Worm (Caenorhabditis elegans) whole organism, early embryonic: ENCODE measurements around the gene Y75D11A.6.
"Not testable (repeated sequence)": the region's sequence is repeated elsewhere in the genome, so short reads cannot be mapped to it uniquely, and the experiment has no call there.

Source experiments
- B0310.2 ChIP-seq: sonication (generic microtip); optimal IDR thresholded peaks from 2 replicates; lab custom pipeline; 2016; ENCODE audit warnings: mild to moderate bottlenecking, missing genetic modification characterization, missing compliant biosample characterization
- F13C5.2 ChIP-seq: sonication (generic microtip); optimal IDR thresholded peaks from 2 replicates; lab custom pipeline; 2017; ENCODE audit warnings: mild to moderate bottlenecking, missing genetic modification characterization, inconsistent platforms, missing compliant biosample characterization
- aly-1 ChIP-seq: sonication (generic microtip); optimal IDR thresholded peaks from 2 replicates; lab custom pipeline; 2016; ENCODE audit warnings: missing genetic modification characterization, missing compliant biosample characterization
- ama-1 ChIP-seq: fragments of 150-350 bp; optimal IDR thresholded peaks from 2 replicates; lab custom pipeline; 2014
- ceh-13 ChIP-seq: fragments of 200-800 bp; sonication (Bioruptor generic); optimal IDR thresholded peaks from 2 replicates; lab custom pipeline; 2018; ENCODE audit warnings: mild to moderate bottlenecking, missing genetic modification characterization, missing compliant biosample characterization
- ceh-36 ChIP-seq: sonication (generic microtip); optimal IDR thresholded peaks from 2 replicates; lab custom pipeline; 2016; ENCODE audit warnings: missing genetic modification characterization, inconsistent platforms, missing compliant biosample characterization
- ets-7 ChIP-seq: sonication (generic microtip); optimal IDR thresholded peaks from 2 replicates; lab custom pipeline; 2016; ENCODE audit warnings: missing genotype, missing genetic modification characterization, missing compliant biosample characterization
- flt-1 ChIP-seq: fragments of 200-800 bp; sonication (Bioruptor generic); IDR thresholded peaks from 2 replicates; pipeline ENCODE4 v1.3.6; 2022; ENCODE audit warnings: missing genetic modification characterization, missing compliant biosample characterization
- hmbx-1 ChIP-seq: sonication (generic microtip); optimal IDR thresholded peaks from 2 replicates; lab custom pipeline; 2016; ENCODE audit warnings: mild to moderate bottlenecking, missing genetic modification characterization, missing compliant biosample characterization
- hmg-4 ChIP-seq: fragments of 200-800 bp; sonication (Bioruptor generic); optimal IDR thresholded peaks from 2 replicates; lab custom pipeline; 2018; ENCODE audit warnings: mild to moderate bottlenecking, missing genetic modification characterization, missing compliant biosample characterization
- hnd-1 ChIP-seq: sonication (generic microtip); optimal IDR thresholded peaks from 2 replicates; lab custom pipeline; 2016; ENCODE audit warnings: missing genetic modification characterization, missing compliant biosample characterization
- pes-1 ChIP-seq: fragments of 200-800 bp; sonication (Bioruptor generic); IDR thresholded peaks from 2 replicates; pipeline ENCODE4 v1.3.6; 2022; ENCODE audit warnings: missing genetic modification reagents, missing genetic modification characterization, missing compliant biosample characterization
- scrt-1 ChIP-seq: fragments of 200-800 bp; sonication (Bioruptor generic); IDR thresholded peaks from 2 replicates; pipeline ENCODE4 v1.3.6; 2022; ENCODE audit warnings: missing genetic modification characterization, missing compliant biosample characterization
- sea-1 ChIP-seq: fragments of 200-800 bp; sonication (Bioruptor generic); conservative IDR thresholded peaks from 2 replicates; pipeline ENCODE4 v1.3.6; 2022; ENCODE audit warnings: missing genetic modification characterization, missing compliant biosample characterization
- tbx-11 ChIP-seq: fragments of 200-800 bp; sonication (Bioruptor generic); IDR thresholded peaks from 2 replicates; pipeline ENCODE4 v1.3.6; 2022; ENCODE audit warnings: missing genetic modification characterization, missing compliant biosample characterization
- tbx-37 ChIP-seq: fragments of 200-800 bp; sonication (Bioruptor generic); conservative IDR thresholded peaks from 2 replicates; pipeline ENCODE4 v1.3.6; 2022; ENCODE audit warnings: missing genetic modification reagents, missing genetic modification characterization, missing compliant biosample characterization
- tra-4 ChIP-seq: sonication (generic microtip); optimal IDR thresholded peaks from 2 replicates; lab custom pipeline; 2017; ENCODE audit warnings: missing genetic modification characterization, missing compliant biosample characterization

The Y75D11A.6 gene

ce11 chrX:1742530-1742929 is 5.8 kb downstream of the Y75D11A.6 start, which contains the start of gene Y75D11A.2:
Gene Y75D11A.2 (plus strand): TSS chrX:1742830.
- TF ChIP-seq tbx-11 (GFP tag; lab: Robert Waterston, UW); flt-1 (GFP tag; lab: Robert Waterston, UW); F13C5.2 (tag; lab: Kevin White, UChicago): not testable (repeated sequence)

- no peak for TF ChIP-seq tbx-37
- no peak for TF ChIP-seq ets-7 (tag; lab: Kevin White, UChicago)
- no peak for TF ChIP-seq B0310.2 (tag; lab: Kevin White, UChicago)
- no peak for TF ChIP-seq flt-1 (GFP tag; lab: Robert Waterston, UW)
- TF ChIP-seq pes-1 (GFP tag; lab: Robert Waterston, UW) = no peak
- no peak for TF ChIP-seq aly-1 (tag; lab: Kevin White, UChicago)
- no peak for TF ChIP-seq hmbx-1
- TF ChIP-seq sea-1 (GFP tag; lab: Robert Waterston, UW) = no peak
- no peak for TF ChIP-seq ceh-13 (GFP tag; lab: Kevin White, UChicago)
- TF ChIP-seq tbx-11 (GFP tag; lab: Robert Waterston, UW) = no peak
- TF ChIP-seq scrt-1 = no peak
- TF ChIP-seq F13C5.2 (tag; lab: Kevin White, UChicago) = no peak
- TF ChIP-seq tra-4 (tag; lab: Kevin White, UChicago) = no peak
- no peak for TF ChIP-seq hnd-1 (tag; lab: Kevin White, UChicago)
- TF ChIP-seq ama-1 (lab: Kevin White, UChicago) = no peak
- no peak for TF ChIP-seq hmg-4 (GFP tag; lab: Kevin White, UChicago)
Observed at ce11 chrX:1737606-1738005, 10.8 kb downstream of the Y75D11A.6 start, which contains the start of gene F07G6.10. Gene F07G6.10 (plus strand): TSS chrX:1737906.

DNA sequence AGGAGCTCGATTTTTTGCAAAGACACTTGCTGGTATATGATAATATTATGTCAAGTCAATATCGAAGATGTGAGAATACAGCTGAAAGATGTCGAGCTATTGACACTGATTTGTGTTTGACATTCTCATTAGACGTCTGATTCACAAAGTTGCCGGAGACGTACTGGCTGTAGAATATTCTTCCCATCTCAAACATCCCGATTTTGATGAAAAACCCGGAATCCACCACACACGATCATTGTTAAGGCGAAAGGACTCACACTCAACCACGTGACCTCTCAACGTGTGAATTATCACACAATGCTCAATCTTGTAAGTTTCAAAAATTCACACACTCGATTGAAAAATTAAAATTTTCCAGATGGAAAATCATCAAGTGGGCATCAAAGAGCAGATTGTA is 12.4 kb downstream of the Y75D11A.6 start, which contains the start of gene F07G6.12:
Gene F07G6.12 (plus strand): TSS at position 301 of the 400 bp plus-strand sequence.
- TF ChIP-seq scrt-1 = no peak
- TF ChIP-seq B0310.2 (tag; lab: Kevin White, UChicago) = no peak
- no peak for TF ChIP-seq ets-7 (tag; lab: Kevin White, UChicago)
- no peak for TF ChIP-seq flt-1 (GFP tag; lab: Robert Waterston, UW)

DNA sequence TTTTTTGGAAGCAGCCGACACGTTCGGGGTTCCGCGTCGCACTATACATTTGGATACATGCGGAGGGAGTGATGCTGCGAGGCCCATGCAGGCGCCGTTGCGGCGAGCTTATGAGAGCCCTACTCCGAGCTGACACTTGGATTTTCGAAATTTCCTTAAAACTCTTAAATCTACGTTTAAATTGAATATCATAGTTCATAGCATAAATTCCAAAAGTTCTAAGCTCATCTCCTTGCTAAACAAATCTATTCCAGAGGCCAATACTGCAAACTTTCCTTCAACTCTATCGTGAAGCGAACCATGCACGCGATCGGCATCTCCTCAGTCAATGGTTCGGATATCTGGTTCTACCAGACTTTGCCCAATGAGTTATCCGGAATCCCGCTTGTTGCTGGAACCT is 18.8 kb downstream of the Y75D11A.6 start, which contains the start of gene dgn-3:
Gene dgn-3 (plus strand): TSS at position 301 of the 400 bp plus-strand sequence.
- TF ChIP-seq tbx-11 (GFP tag; lab: Robert Waterston, UW) (no peak), flt-1 (GFP tag; lab: Robert Waterston, UW) (no peak), tbx-37 (no peak), aly-1 (tag; lab: Kevin White, UChicago) (no peak), sea-1 (GFP tag; lab: Robert Waterston, UW) (no peak), ceh-36 (tag; lab: Kevin White, UChicago) (no peak), B0310.2 (tag; lab: Kevin White, UChicago) (no peak), hmg-4 (GFP tag; lab: Kevin White, UChicago) (no peak), F13C5.2 (tag; lab: Kevin White, UChicago) (no peak), hmbx-1 (no peak), tra-4 (tag; lab: Kevin White, UChicago) (no peak), ceh-13 (GFP tag; lab: Kevin White, UChicago) (no peak), ets-7 (tag; lab: Kevin White, UChicago) (no peak), hnd-1 (tag; lab: Kevin White, UChicago) (no peak), ama-1 (lab: Kevin White, UChicago) (no peak), scrt-1 (no peak), pes-1 (GFP tag; lab: Robert Waterston, UW) (no peak)

DNA sequence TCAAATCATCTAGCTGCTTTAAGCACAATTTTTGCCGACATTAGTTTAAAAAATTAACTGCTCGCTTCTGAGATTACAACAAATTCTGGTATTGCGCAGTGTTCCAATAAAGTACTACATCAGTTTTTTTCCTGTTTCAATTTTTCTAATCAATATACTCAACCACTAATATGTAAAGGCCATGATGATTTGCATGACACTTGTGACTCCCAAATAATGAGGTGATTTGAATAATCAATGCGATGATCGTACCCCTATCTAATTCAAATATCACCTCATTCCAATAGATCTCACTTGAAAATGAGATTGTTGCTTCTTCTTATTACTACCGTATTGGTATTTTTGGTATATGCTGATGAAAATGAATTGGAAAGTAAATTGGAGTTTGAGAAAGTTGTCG is 21.3 kb downstream of the Y75D11A.6 start, which contains the start of gene F07G6.2:
Gene F07G6.2 (plus strand): TSS at position 301 of the 400 bp plus-strand sequence.
- TF ChIP-seq flt-1 (GFP tag; lab: Robert Waterston, UW) = no peak
- no peak for TF ChIP-seq hmg-4 (GFP tag; lab: Kevin White, UChicago)
- TF ChIP-seq tbx-37 = no peak
- TF ChIP-seq scrt-1 = no peak
- no peak for TF ChIP-seq ceh-13 (GFP tag; lab: Kevin White, UChicago)
- TF ChIP-seq ceh-36 (tag; lab: Kevin White, UChicago) = no peak
- TF ChIP-seq tbx-11 (GFP tag; lab: Robert Waterston, UW) = no peak
- no peak for TF ChIP-seq F13C5.2 (tag; lab: Kevin White, UChicago)
- no peak for TF ChIP-seq ama-1 (lab: Kevin White, UChicago)
- no peak for TF ChIP-seq hnd-1 (tag; lab: Kevin White, UChicago)
- no peak for TF ChIP-seq tra-4 (tag; lab: Kevin White, UChicago)
- no peak for TF ChIP-seq ets-7 (tag; lab: Kevin White, UChicago)
- TF ChIP-seq sea-1 (GFP tag; lab: Robert Waterston, UW) = no peak

DNA sequence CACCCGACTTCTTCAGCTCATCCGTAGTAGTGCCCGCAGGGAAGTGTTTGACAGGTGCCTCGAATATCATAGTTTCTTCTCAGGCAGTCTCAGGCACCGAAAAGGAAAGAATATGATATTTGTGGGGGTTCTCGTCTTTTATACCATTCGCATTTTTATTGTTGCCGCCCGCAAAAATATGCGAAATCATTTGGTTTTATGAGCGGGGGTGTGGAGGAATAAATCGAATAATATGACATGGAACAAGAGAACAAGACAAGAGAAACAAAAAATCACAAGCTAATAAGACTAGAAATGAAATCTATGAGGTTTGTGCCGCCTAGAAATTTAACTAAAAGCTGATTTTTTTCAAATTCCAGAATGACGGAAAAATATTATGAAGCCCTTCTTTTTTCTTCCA is 28.0 kb downstream of the Y75D11A.6 start, which contains the start of gene F07G6.8:
Gene F07G6.8 (minus strand): TSS at position 101 of the 400 bp plus-strand sequence.
- TF ChIP-seq hnd-1 (tag; lab: Kevin White, UChicago) (no peak), ama-1 (lab: Kevin White, UChicago) (no peak), ceh-36 (tag; lab: Kevin White, UChicago) (no peak), scrt-1 (no peak), ets-7 (tag; lab: Kevin White, UChicago) (no peak), tra-4 (tag; lab: Kevin White, UChicago) (no peak), hmbx-1 (no peak), flt-1 (GFP tag; lab: Robert Waterston, UW) (no peak), tbx-37 (no peak), ceh-13 (GFP tag; lab: Kevin White, UChicago) (no peak), aly-1 (tag; lab: Kevin White, UChicago) (no peak), pes-1 (GFP tag; lab: Robert Waterston, UW) (no peak), F13C5.2 (tag; lab: Kevin White, UChicago) (no peak)

ce11 chrX:1718479-1718878 is 29.9 kb downstream of the Y75D11A.6 start, which contains the start of gene fbxa-53:
Gene fbxa-53 (minus strand): TSS chrX:1718579.
- TF ChIP-seq hmbx-1 (no peak), ets-7 (tag; lab: Kevin White, UChicago) (no peak), ama-1 (lab: Kevin White, UChicago) (no peak), hnd-1 (tag; lab: Kevin White, UChicago) (no peak), F13C5.2 (tag; lab: Kevin White, UChicago) (no peak), tra-4 (tag; lab: Kevin White, UChicago) (no peak), sea-1 (GFP tag; lab: Robert Waterston, UW) (no peak), B0310.2 (tag; lab: Kevin White, UChicago) (no peak), tbx-11 (GFP tag; lab: Robert Waterston, UW) (no peak), hmg-4 (GFP tag; lab: Kevin White, UChicago) (no peak)
